Fruit fly (Drosophila melanogaster) S2 (cell line): ENCODE measurements around the gene yps.

Experiments used
- CG8478 ChIP-seq: fragments of >200 bp; optimal IDR thresholded peaks from 2 replicates; lab custom pipeline; 2018
- CTCF ChIP-seq, 2 experiments: fragments of >200 bp; optimal IDR thresholded peaks; 2 replicates each; lab custom pipeline; 2018

The yps gene

dm6 chr3L:12124975-12125374 is at the start of gene yps:
Gene yps (minus strand): TSS chr3L:12125150.
- TF ChIP-seq CTCF (optimal IDR thresholded peaks at IDR 0.05; lab: Kevin White, UChicago), result peak in 1 of 2 experiments; percentile 48
- no peak for TF ChIP-seq CG8478 (lab: Kevin White, UChicago)

- TF ChIP-seq CTCF (optimal IDR thresholded peaks at IDR 0.05; lab: Kevin White, UChicago) (no peak), CG8478 (lab: Kevin White, UChicago) (no peak)
These were observed 38.7 kb upstream of the yps start, which contains the start of gene CG9760 for dm6 chr3L:12163693-12164092. Gene CG9760 (minus strand): TSS chr3L:12163735.

- no peak for TF ChIP-seq CG8478 (lab: Kevin White, UChicago)
- no peak for TF ChIP-seq CTCF (optimal IDR thresholded peaks at IDR 0.05; lab: Kevin White, UChicago)
These were observed 38.1 kb upstream of the yps start for dm6 chr3L:12163082-12163481.

- TF ChIP-seq CG8478 (lab: Kevin White, UChicago) (no peak), CTCF (optimal IDR thresholded peaks at IDR 0.05; lab: Kevin White, UChicago) (no peak)
These were observed 37.3 kb upstream of the yps start for dm6 chr3L:12162156-12162682.

dm6 chr3L:12149024-12149423 is 24.1 kb upstream of the yps start, which contains the start of gene CG32099:
Gene CG32099 (plus strand): TSS chr3L:12149273.
- TF ChIP-seq CTCF (optimal IDR thresholded peaks at IDR 0.05; lab: Kevin White, UChicago) (no peak), CG8478 (lab: Kevin White, UChicago) (no peak)

dm6 chr3L:12146970-12147369 is 22.0 kb upstream of the yps start:
- TF ChIP-seq CG8478 (lab: Kevin White, UChicago) (no peak), CTCF (optimal IDR thresholded peaks at IDR 0.05; lab: Kevin White, UChicago) (no peak)

dm6 chr3L:12145709-12146694 is 21.1 kb upstream of the yps start, which contains the start of the genes eIF3l and Nrx-IV:
Gene eIF3l (minus strand): TSS chr3L:12146097.
Gene Nrx-IV (plus strand): TSS chr3L:12146519.
- TF ChIP-seq CG8478 (lab: Kevin White, UChicago) (no peak), CTCF (optimal IDR thresholded peaks at IDR 0.05; lab: Kevin White, UChicago) (no peak)

- no peak for TF ChIP-seq CG8478 (lab: Kevin White, UChicago)
- TF ChIP-seq CTCF (optimal IDR thresholded peaks at IDR 0.05; lab: Kevin White, UChicago), result no peak
These were observed 14.3 kb upstream of the yps start for dm6 chr3L:12139232-12139698.

dm6 chr3L:12138113-12138899 is 13.4 kb upstream of the yps start, which contains the start of the genes ND-SGDH and RhoGAP68F:
Gene ND-SGDH (minus strand): TSS chr3L:12138584.
Gene RhoGAP68F (plus strand): TSS chr3L:12138868.
- TF ChIP-seq CTCF (optimal IDR thresholded peaks at IDR 0.05; lab: Kevin White, UChicago), result no peak
- TF ChIP-seq CG8478 (lab: Kevin White, UChicago), result no peak

- no peak for TF ChIP-seq CG8478 (lab: Kevin White, UChicago)
- no peak for TF ChIP-seq CTCF (optimal IDR thresholded peaks at IDR 0.05; lab: Kevin White, UChicago)
These were observed 11.7 kb upstream of the yps start, which contains the start of the genes CG5645 and Atg12 for dm6 chr3L:12136630-12137029. Gene CG5645 (minus strand): TSS chr3L:12136706. Gene Atg12 (plus strand): TSS chr3L:12136967.

- peak in 1 of 2 experiments; percentile 7 for TF ChIP-seq CTCF (optimal IDR thresholded peaks at IDR 0.05; lab: Kevin White, UChicago)
- no peak for TF ChIP-seq CG8478 (lab: Kevin White, UChicago)
These were observed 7.0 kb upstream of the yps start, which contains the start of gene DEF8 for dm6 chr3L:12131918-12132317. Gene DEF8 (plus strand): TSS chr3L:12132146.

- TF ChIP-seq CG8478 (lab: Kevin White, UChicago), result no peak
- TF ChIP-seq CTCF (optimal IDR thresholded peaks at IDR 0.05; lab: Kevin White, UChicago), result no peak
These were observed 4.2 kb upstream of the yps start, which contains the start of gene Lsp2 for dm6 chr3L:12129111-12129510. Gene Lsp2 (plus strand): TSS chr3L:12129393.

- no peak for TF ChIP-seq CG8478 (lab: Kevin White, UChicago)
- TF ChIP-seq CTCF (optimal IDR thresholded peaks at IDR 0.05; lab: Kevin White, UChicago), result no peak
These were observed 2.5 kb upstream of the yps start, which contains the start of the genes Ir68b and CG34241 for dm6 chr3L:12127294-12128029. Gene Ir68b (minus strand): TSS chr3L:12127394. Gene CG34241 (plus strand): TSS chr3L:12127979.
